Fruit fly (Drosophila melanogaster): Measurements from ENCODE around the gene CG42711.
A peak's percentile ranks its signal among the peaks of the same experiment; 100 is the strongest.

The CG42711 gene

DNA sequence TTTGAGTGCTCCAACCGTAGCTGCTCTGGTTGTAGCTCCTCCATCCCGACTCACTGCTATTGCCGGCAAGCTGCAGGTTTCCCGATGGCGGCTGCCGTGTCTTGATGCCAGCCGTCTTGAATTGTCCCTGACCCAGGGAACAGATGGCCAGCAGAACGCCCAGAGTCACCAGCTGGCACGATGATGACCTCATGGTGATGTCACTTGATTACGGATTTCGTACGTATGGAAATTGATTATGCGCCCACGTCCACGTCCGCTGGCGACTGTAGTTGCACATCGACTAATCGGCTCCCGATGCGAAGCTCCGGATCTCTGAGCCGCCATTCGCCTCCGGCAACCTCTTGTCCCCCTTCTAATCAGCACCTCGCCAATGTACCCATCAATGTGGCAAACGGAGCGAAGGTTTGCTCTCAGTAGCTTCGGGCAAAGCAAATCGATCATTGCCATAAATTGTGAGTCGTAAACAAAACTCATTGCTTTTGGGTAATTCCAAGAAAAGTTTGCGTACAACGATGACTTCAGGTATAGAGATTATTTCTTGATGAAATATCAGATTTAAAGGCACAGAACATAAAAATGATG, 35.7 kb upstream of the CG42711 start, which contains the start of gene NimB2:
Gene NimB2, minus strand, starts transcription at position 287 of the 585 bp plus-strand sequence.
- no peak for TF ChIP-seq rn (GFP tag; IDR thresholded peaks at IDR 0.05)
- TF ChIP-seq CG15710 (tag; optimal IDR thresholded peaks at IDR 0.05): no peak
- no peak for TF ChIP-seq CG9948 (tag; optimal IDR thresholded peaks at IDR 0.05)
- no peak for TF ChIP-seq Snoo (tag; optimal IDR thresholded peaks at IDR 0.05)
- TF ChIP-seq gl (tag; optimal IDR thresholded peaks at IDR 0.05): no peak
- TF ChIP-seq CG8301 (tag; optimal IDR thresholded peaks at IDR 0.05): no peak
- no peak for TF ChIP-seq CG10348 (GFP tag; IDR thresholded peaks at IDR 0.05)
- TF ChIP-seq fd96Ca (GFP tag; IDR thresholded peaks at IDR 0.05): no peak
- TF ChIP-seq Pif1B (GFP tag; optimal IDR thresholded peaks at IDR 0.05): no peak

DNA sequence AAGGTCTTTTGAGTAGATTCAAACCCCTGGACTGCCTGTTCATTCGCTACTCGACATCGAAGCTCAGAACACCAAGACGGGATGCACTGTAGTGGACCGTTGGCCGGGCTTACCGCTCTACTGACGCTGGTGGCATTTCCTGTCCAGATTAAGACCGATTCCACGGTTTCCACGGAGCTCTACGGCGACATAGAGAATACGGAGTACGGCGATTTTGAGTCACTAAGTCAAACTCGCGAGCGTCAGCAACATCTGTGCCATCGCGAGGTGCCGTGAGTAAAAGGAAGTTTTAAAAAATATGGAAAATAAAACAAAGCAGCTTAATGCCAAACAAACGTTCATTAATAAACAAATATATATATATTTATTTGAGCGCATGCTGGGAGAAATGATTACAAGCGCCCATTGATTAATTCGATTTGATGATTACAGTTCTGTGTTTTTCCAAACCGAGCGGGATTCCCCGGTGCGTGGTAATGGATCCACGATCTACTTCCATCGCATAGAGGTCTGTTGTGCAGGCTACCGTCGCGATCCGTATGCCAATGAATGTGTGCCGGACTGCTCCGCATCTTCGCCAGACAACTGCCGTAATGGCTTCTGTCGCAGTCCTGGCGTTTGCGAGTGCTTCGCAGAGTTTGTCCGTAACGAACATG, 32.4 kb upstream of the CG42711 start, which contains the start of gene NimB1:
Gene NimB1, plus strand, starts transcription at position 41 of the 656 bp plus-strand sequence.
- TF ChIP-seq CG12605 (GFP tag; IDR thresholded peaks at IDR 0.05) (no peak), Pif1A (GFP tag; optimal IDR thresholded peaks at IDR 0.05) (no peak), D1 (tag; optimal IDR thresholded peaks at IDR 0.05) (no peak), gl (tag; optimal IDR thresholded peaks at IDR 0.05) (no peak), CG4496 (GFP tag; IDR thresholded peaks at IDR 0.05) (no peak), CG17806 (tag; optimal IDR thresholded peaks at IDR 0.05) (no peak), EcR (GFP tag; optimal IDR thresholded peaks at IDR 0.05) (no peak), Snoo (tag; optimal IDR thresholded peaks at IDR 0.05) (no peak), CG32121 (GFP tag; IDR thresholded peaks at IDR 0.05) (no peak), CG8301 (tag; optimal IDR thresholded peaks at IDR 0.05) (no peak), CG9948 (tag; optimal IDR thresholded peaks at IDR 0.05) (no peak), CG15710 (tag; optimal IDR thresholded peaks at IDR 0.05) (no peak), CG13204 (GFP tag; optimal IDR thresholded peaks at IDR 0.05) (no peak), CG10348 (GFP tag; IDR thresholded peaks at IDR 0.05) (no peak), CG34367 (tag; optimal IDR thresholded peaks at IDR 0.05) (no peak), CG8159 (tag; optimal IDR thresholded peaks at IDR 0.05) (no peak)

- TF ChIP-seq CG10348 (GFP tag; IDR thresholded peaks at IDR 0.05) (no peak), CG17806 (tag; optimal IDR thresholded peaks at IDR 0.05) (no peak), EcR (GFP tag; optimal IDR thresholded peaks at IDR 0.05) (no peak), CG32121 (GFP tag; IDR thresholded peaks at IDR 0.05) (no peak), CG12605 (GFP tag; IDR thresholded peaks at IDR 0.05) (no peak), CG15710 (tag; optimal IDR thresholded peaks at IDR 0.05) (no peak), CG9948 (tag; optimal IDR thresholded peaks at IDR 0.05) (no peak), Pif1B (GFP tag; optimal IDR thresholded peaks at IDR 0.05) (no peak), CG13204 (GFP tag; optimal IDR thresholded peaks at IDR 0.05) (no peak), D1 (tag; optimal IDR thresholded peaks at IDR 0.05) (no peak), CG14655 (GFP tag; optimal IDR thresholded peaks at IDR 0.05) (no peak), CG8159 (tag; optimal IDR thresholded peaks at IDR 0.05) (no peak), Pif1A (GFP tag; optimal IDR thresholded peaks at IDR 0.05) (no peak)
Observed at dm6 chr2L:13960399-13960798, 29.2 kb upstream of the CG42711 start.

DNA sequence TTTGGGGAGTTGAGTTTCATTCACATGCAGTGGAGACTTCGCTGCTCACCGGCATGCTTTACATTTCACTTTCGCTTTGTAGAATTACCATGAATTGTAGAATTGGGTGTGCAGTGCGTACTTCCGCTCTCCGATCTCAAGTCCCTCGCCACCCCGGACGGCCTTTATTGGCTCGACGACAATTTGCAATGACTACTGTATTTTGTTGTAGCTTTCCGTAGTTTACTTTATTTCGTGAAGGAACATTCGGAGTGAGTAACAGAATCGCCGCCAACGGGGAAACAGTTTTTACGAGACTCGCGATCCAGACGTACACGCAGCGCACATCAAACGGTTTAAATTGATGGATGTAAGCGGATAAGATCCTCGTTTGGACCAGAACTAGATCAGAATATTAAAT, 26.1 kb upstream of the CG42711 start, which contains the start of gene NimA:
Gene NimA, plus strand, starts transcription at position 301 of the 400 bp plus-strand sequence.
- TF ChIP-seq gl (tag; optimal IDR thresholded peaks at IDR 0.05): no peak
- no peak for TF ChIP-seq EcR (GFP tag; optimal IDR thresholded peaks at IDR 0.05)
- no peak for TF ChIP-seq Snoo (tag; optimal IDR thresholded peaks at IDR 0.05)
- TF ChIP-seq fd96Ca (GFP tag; IDR thresholded peaks at IDR 0.05): no peak
- no peak for TF ChIP-seq CG8159 (tag; optimal IDR thresholded peaks at IDR 0.05)
- TF ChIP-seq D1 (tag; optimal IDR thresholded peaks at IDR 0.05): no peak
- TF ChIP-seq CG15710 (tag; optimal IDR thresholded peaks at IDR 0.05): no peak

DNA sequence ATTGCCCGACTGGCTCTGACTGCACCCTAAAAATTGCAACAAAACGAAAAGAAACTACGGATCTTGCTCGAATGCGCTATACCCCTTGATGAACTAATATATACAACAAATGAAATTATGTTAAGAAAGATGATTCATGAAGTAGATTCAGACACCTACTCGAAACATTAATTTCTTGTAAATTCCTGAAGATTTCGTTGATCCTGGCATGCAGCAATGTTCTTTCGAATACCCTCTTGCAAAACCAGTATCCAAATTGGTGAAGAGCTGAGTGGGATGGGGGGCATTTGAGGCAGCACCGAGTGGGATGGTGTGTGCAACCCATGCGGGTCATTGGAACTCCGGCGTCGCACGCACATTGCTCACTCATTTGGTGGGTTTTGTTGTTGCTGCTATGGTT, 24.6 kb upstream of the CG42711 start:
- TF ChIP-seq CG15710 (tag; optimal IDR thresholded peaks at IDR 0.05): peak; percentile 93
- peak; percentile 85 for TF ChIP-seq EcR (GFP tag; optimal IDR thresholded peaks at IDR 0.05)
- peak; percentile 91 for TF ChIP-seq rn (GFP tag; IDR thresholded peaks at IDR 0.05)
- TF ChIP-seq Pif1A (GFP tag; optimal IDR thresholded peaks at IDR 0.05): peak; percentile 90
- peak; percentile 96 for TF ChIP-seq Ets98B (GFP tag; IDR thresholded peaks at IDR 0.05)
- TF ChIP-seq CG9948 (tag; optimal IDR thresholded peaks at IDR 0.05): peak; percentile 91
- peak; percentile 94 for TF ChIP-seq Pif1B (GFP tag; optimal IDR thresholded peaks at IDR 0.05)
- TF ChIP-seq CG14655 (GFP tag; optimal IDR thresholded peaks at IDR 0.05): peak; percentile 96
- TF ChIP-seq CG8301 (tag; optimal IDR thresholded peaks at IDR 0.05): peak; percentile 96
- peak; percentile 97 for TF ChIP-seq Snoo (tag; optimal IDR thresholded peaks at IDR 0.05)
- peak; percentile 90 for TF ChIP-seq CG8159 (tag; optimal IDR thresholded peaks at IDR 0.05)
- TF ChIP-seq CG12605 (GFP tag; IDR thresholded peaks at IDR 0.05): peak; percentile 94
- TF ChIP-seq CG17806 (tag; optimal IDR thresholded peaks at IDR 0.05): peak; percentile 92
- TF ChIP-seq gl (tag; optimal IDR thresholded peaks at IDR 0.05): peak; percentile 85
- TF ChIP-seq CG13204 (GFP tag; optimal IDR thresholded peaks at IDR 0.05): peak; percentile 78
- TF ChIP-seq CG34367 (tag; optimal IDR thresholded peaks at IDR 0.05): peak; percentile 92
- peak; percentile 98 for TF ChIP-seq fd96Ca (GFP tag; IDR thresholded peaks at IDR 0.05)
- peak; percentile 98 for TF ChIP-seq CG4496 (GFP tag; IDR thresholded peaks at IDR 0.05)
- peak; percentile 97 for TF ChIP-seq CG32121 (GFP tag; IDR thresholded peaks at IDR 0.05)
- peak; percentile 59 for TF ChIP-seq D1 (tag; optimal IDR thresholded peaks at IDR 0.05)
- TF ChIP-seq CG10348 (GFP tag; IDR thresholded peaks at IDR 0.05): peak; percentile 79

DNA sequence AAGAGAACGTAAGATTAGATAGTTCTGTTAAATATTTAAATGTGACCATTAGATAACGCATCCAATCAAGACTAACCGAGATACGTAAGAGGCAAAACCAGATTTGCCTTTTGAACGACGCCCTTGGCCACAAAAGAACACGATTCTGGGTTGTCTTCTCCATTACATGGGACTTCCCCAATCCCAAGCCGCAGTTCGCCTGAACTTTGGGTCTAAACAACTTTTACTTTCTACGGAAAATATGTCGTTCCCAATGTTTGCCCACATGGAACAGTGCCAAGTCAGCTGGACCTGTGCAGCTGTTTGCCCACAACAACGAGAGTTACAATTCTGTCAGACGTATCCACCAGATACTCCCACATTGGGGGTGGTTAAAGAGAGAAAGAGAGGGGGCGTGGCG, 18.6 kb upstream of the CG42711 start:
- TF ChIP-seq CG8159 (tag; optimal IDR thresholded peaks at IDR 0.05) (no peak), CG12605 (GFP tag; IDR thresholded peaks at IDR 0.05) (no peak), D1 (tag; optimal IDR thresholded peaks at IDR 0.05) (no peak), gl (tag; optimal IDR thresholded peaks at IDR 0.05) (no peak), Ets98B (GFP tag; IDR thresholded peaks at IDR 0.05) (no peak), CG4496 (GFP tag; IDR thresholded peaks at IDR 0.05) (no peak), Pif1A (GFP tag; optimal IDR thresholded peaks at IDR 0.05) (no peak), CG17806 (tag; optimal IDR thresholded peaks at IDR 0.05) (no peak), CG14655 (GFP tag; optimal IDR thresholded peaks at IDR 0.05) (no peak)

Data from whole organism, pupa.